Worm (Caenorhabditis elegans): ENCODE measurements around the gene let-767.

DNA sequence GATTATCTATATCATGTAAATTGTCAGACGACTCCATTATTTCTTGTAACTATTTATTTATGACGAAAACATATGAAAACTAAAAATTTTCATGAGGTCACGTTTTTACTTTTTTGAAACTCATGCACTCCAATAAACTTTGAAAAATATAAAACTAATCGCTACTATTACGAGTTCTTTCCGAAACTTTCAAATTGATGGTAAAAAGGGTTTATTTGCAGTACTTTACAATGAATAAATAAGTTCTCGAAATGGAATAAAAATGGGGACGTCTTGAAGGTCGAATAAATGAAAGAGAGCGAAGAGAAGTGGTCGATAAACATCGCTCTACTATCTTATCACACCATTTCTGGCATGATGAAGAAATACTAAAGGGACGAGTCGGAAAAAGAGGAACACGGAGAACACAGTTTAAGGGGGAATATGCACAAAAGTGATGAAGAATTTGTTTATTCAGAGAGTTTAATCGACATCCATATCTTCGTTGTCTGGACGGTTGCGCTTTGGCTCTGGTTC, at the start of gene let-767:
- TF ChIP-seq aly-2 (tag; optimal IDR thresholded peaks at IDR 0.05), result no peak
- no peak for TF ChIP-seq mdl-1 (tag; optimal IDR thresholded peaks at IDR 0.05)
- no peak for TF ChIP-seq ztf-4 (tag; optimal IDR thresholded peaks at IDR 0.05)
- TF ChIP-seq nhr-21 (tag; optimal IDR thresholded peaks at IDR 0.05), result no peak
- TF ChIP-seq nhr-25 (tag; optimal IDR thresholded peaks at IDR 0.05), result no peak
- no peak for TF ChIP-seq nhr-12 (tag; optimal IDR thresholded peaks at IDR 0.05)
- no peak for TF ChIP-seq snpc-4 (tag; optimal IDR thresholded peaks at IDR 0.05)
- TF ChIP-seq nhr-11 (tag; optimal IDR thresholded peaks at IDR 0.05), result no peak
- TF ChIP-seq Y55F3AM.14 (GFP tag; optimal IDR thresholded peaks at IDR 0.05), result no peak
- no peak for TF ChIP-seq nhr-6 (tag; optimal IDR thresholded peaks at IDR 0.05)
- no peak for TF ChIP-seq unc-62 (GFP tag; optimal IDR thresholded peaks at IDR 0.05)

Measured in whole organism, L2 larva.